ENCODE assay signal across 4 fruit fly cellular contexts in genomic region chrX:4699775-4700174, dm6.
A peak's percentile ranks its signal among the peaks of the same experiment; 100 is the strongest.
TF ChIP-seq lines count a peak whose summit lies in the region.

No protein-coding gene starts in this region.

- no peak for TF ChIP-seq CTCF in whole organism, embryonic (GFP tag; optimal IDR thresholded peaks at IDR 0.05; lab: Kevin White, UChicago)

TF ChIP-seq in whole organism, embryonic, 481 proteins besides CTCF, POLR2A, EP300 and RAD21 (continues in another document):
- TF ChIP-seq zen2 (GFP tag; IDR thresholded peaks at IDR 0.05; lab: Robert Waterston, UW; ENCODE audit: partially characterized antibody) (no peak), Hsf (GFP tag; optimal IDR thresholded peaks at IDR 0.05; lab: Kevin White, UChicago) (peak; percentile 18), grau (tag; optimal IDR thresholded peaks at IDR 0.05; lab: Kevin White, UChicago) (peak; percentile 12), B-H1 (GFP tag; IDR thresholded peaks at IDR 0.05; lab: Robert Waterston, UW) (peak; percentile 26; the same call in 2 of the 3 replicates), CG10209 (GFP tag; optimal IDR thresholded peaks at IDR 0.05; lab: Kevin White, UChicago) (peak; percentile 7), CG6689 (GFP tag; IDR thresholded peaks at IDR 0.05; lab: Robert Waterston, UW) (peak; percentile 55), Hmr (GFP tag; optimal IDR thresholded peaks at IDR 0.05; lab: Kevin White, UChicago) (peak; percentile 8), lab (GFP tag; optimal IDR thresholded peaks at IDR 0.05; lab: Kevin White, UChicago) (peak; percentile 11), az2 (GFP tag; optimal IDR thresholded peaks at IDR 0.05; lab: Kevin White, UChicago) (peak; percentile 29), seq (GFP tag; IDR thresholded peaks at IDR 0.05; lab: Robert Waterston, UW) (0 out of 2 replicates have a peak, but pooled peaks have one; percentile 31), dpn (GFP tag; optimal IDR thresholded peaks at IDR 0.05; lab: Kevin White, UChicago) (peak in 1 of 2 experiments; percentile 5), CG2678 (tag; optimal IDR thresholded peaks at IDR 0.05; lab: Kevin White, UChicago) (peak; percentile 35), Stat92E (GFP tag; optimal IDR thresholded peaks at IDR 0.05; lab: Kevin White, UChicago) (no peak), zfh1 (GFP tag; IDR thresholded peaks at IDR 0.05; lab: Robert Waterston, UW) (0 out of 3 replicates have a peak, but pooled peaks have one; percentile 42), tio (GFP tag; optimal IDR thresholded peaks at IDR 0.05; lab: Kevin White, UChicago) (peak; percentile 61), fd96Cb (tag; optimal IDR thresholded peaks at IDR 0.05; lab: Kevin White, UChicago) (peak; percentile 12), slou (GFP tag; optimal IDR thresholded peaks at IDR 0.05; lab: Kevin White, UChicago) (peak; percentile 7), dysf (GFP tag; IDR thresholded peaks at IDR 0.05; lab: Robert Waterston, UW) (peak; percentile 49; the same call in 2 of the 3 replicates), CG8281 (tag; optimal IDR thresholded peaks at IDR 0.05; lab: Kevin White, UChicago) (no peak), CG1602 (GFP tag; optimal IDR thresholded peaks at IDR 0.05; lab: Kevin White, UChicago) (peak; percentile 20), Xrp1 (GFP tag; IDR thresholded peaks at IDR 0.05; lab: Robert Waterston, UW) (peak; percentile 48; the same call in 1 of the 2 replicates)

TF ChIP-seq in whole organism, prepupa, 60 proteins besides CTCF, POLR2A, EP300 and RAD21 (continues in another document):
- no peak for TF ChIP-seq CG6276 (GFP tag; optimal IDR thresholded peaks at IDR 0.05; lab: Kevin White, UChicago)
- no peak for TF ChIP-seq fkh (GFP tag; optimal IDR thresholded peaks at IDR 0.05; lab: Kevin White, UChicago)
- TF ChIP-seq CG16779 (tag; optimal IDR thresholded peaks at IDR 0.05; lab: Kevin White, UChicago) = no peak
- no peak for TF ChIP-seq CG6808 (GFP tag; optimal IDR thresholded peaks at IDR 0.05; lab: Kevin White, UChicago)
- peak; percentile 29 for TF ChIP-seq esn (GFP tag; optimal IDR thresholded peaks at IDR 0.05; lab: Kevin White, UChicago)
- TF ChIP-seq CG34406 (GFP tag; optimal IDR thresholded peaks at IDR 0.05; lab: Kevin White, UChicago) = peak; percentile 12
- no peak for TF ChIP-seq CG3032 (tag; optimal IDR thresholded peaks at IDR 0.05; lab: Kevin White, UChicago)
- peak; percentile 16 for TF ChIP-seq achi (GFP tag; optimal IDR thresholded peaks at IDR 0.05; lab: Kevin White, UChicago)
- TF ChIP-seq Ets21C (GFP tag; optimal IDR thresholded peaks at IDR 0.05; lab: Kevin White, UChicago) = no peak
- TF ChIP-seq vri (GFP tag; optimal IDR thresholded peaks at IDR 0.05; lab: Kevin White, UChicago) = no peak
- TF ChIP-seq CG6163 (GFP tag; IDR thresholded peaks at IDR 0.05; lab: Robert Waterston, UW) = no peak
- no peak for TF ChIP-seq topi (GFP tag; optimal IDR thresholded peaks at IDR 0.05; lab: Kevin White, UChicago)
- TF ChIP-seq Sox14 (GFP tag; optimal IDR thresholded peaks at IDR 0.05; lab: Kevin White, UChicago) = no peak
- peak; percentile 71 for TF ChIP-seq svp (GFP tag; lab: Kevin White, UChicago)
- no peak for TF ChIP-seq salr (GFP tag; optimal IDR thresholded peaks at IDR 0.05; lab: Kevin White, UChicago)
- peak; percentile 17 for TF ChIP-seq lz (GFP tag; optimal IDR thresholded peaks at IDR 0.05; lab: Kevin White, UChicago)
- TF ChIP-seq Lpt (GFP tag; optimal IDR thresholded peaks at IDR 0.05; lab: Kevin White, UChicago) = no peak
- TF ChIP-seq CG10669 (GFP tag; optimal IDR thresholded peaks at IDR 0.05; lab: Kevin White, UChicago) = no peak
- TF ChIP-seq CG9139 (GFP tag; optimal IDR thresholded peaks at IDR 0.05; lab: Kevin White, UChicago) = no peak
- TF ChIP-seq CG10631 (GFP tag; optimal IDR thresholded peaks at IDR 0.05; lab: Kevin White, UChicago) = peak; percentile 19
- no peak for TF ChIP-seq fd59A (GFP tag; optimal IDR thresholded peaks at IDR 0.05; lab: Kevin White, UChicago)
- no peak for TF ChIP-seq CG6854 (GFP tag; optimal IDR thresholded peaks at IDR 0.05; lab: Kevin White, UChicago)
- no peak for TF ChIP-seq Eip93F (GFP tag; optimal IDR thresholded peaks at IDR 0.05; lab: Kevin White, UChicago)
- peak; percentile 47 for TF ChIP-seq Eip75B (GFP tag; optimal IDR thresholded peaks at IDR 0.05; lab: Kevin White, UChicago)
- TF ChIP-seq CG8632 (GFP tag; optimal IDR thresholded peaks at IDR 0.05; lab: Kevin White, UChicago) = no peak

TF ChIP-seq in whole organism, pupa, 21 proteins besides CTCF, POLR2A, EP300 and RAD21:
- TF ChIP-seq Snoo (tag; optimal IDR thresholded peaks at IDR 0.05; lab: Kevin White, UChicago) = no peak
- TF ChIP-seq rn (GFP tag; IDR thresholded peaks at IDR 0.05; lab: Robert Waterston, UW) = no peak
- no peak for TF ChIP-seq CG17806 (tag; optimal IDR thresholded peaks at IDR 0.05; lab: Kevin White, UChicago)
- TF ChIP-seq Ets98B (GFP tag; IDR thresholded peaks at IDR 0.05; lab: Robert Waterston, UW) = no peak
- peak; percentile 5 for TF ChIP-seq CG15710 (tag; optimal IDR thresholded peaks at IDR 0.05; lab: Kevin White, UChicago)
- TF ChIP-seq Pif1A (GFP tag; optimal IDR thresholded peaks at IDR 0.05; lab: Kevin White, UChicago) = no peak
TF ChIP-seq in whole organism, pupa: peak in this region for 1.

TF ChIP-seq in whole organism, wandering third instar larva, 38 proteins besides CTCF, POLR2A, EP300 and RAD21:
- TF ChIP-seq N (GFP tag; optimal IDR thresholded peaks at IDR 0.05; lab: Kevin White, UChicago) (no peak), brk (GFP tag; optimal IDR thresholded peaks at IDR 0.05; lab: Kevin White, UChicago) (no peak), rgr (GFP tag; optimal IDR thresholded peaks at IDR 0.05; lab: Kevin White, UChicago) (no peak), GATAd (GFP tag; optimal IDR thresholded peaks at IDR 0.05; lab: Kevin White, UChicago) (no peak), foxo (GFP tag; optimal IDR thresholded peaks at IDR 0.05; lab: Kevin White, UChicago) (peak in 1 of 2 experiments; percentile 23), psq (GFP tag; optimal IDR thresholded peaks at IDR 0.05; lab: Kevin White, UChicago) (no peak), Hnf4 (GFP tag; optimal IDR thresholded peaks at IDR 0.05; lab: Kevin White, UChicago) (no peak), HLH106 (tag; optimal IDR thresholded peaks at IDR 0.05; lab: Kevin White, UChicago) (peak; percentile 6), Sp1 (GFP tag; optimal IDR thresholded peaks at IDR 0.05; lab: Kevin White, UChicago) (no peak), fru (GFP tag; optimal IDR thresholded peaks at IDR 0.05; lab: Kevin White, UChicago) (peak; percentile 20), Mio (GFP tag; optimal IDR thresholded peaks at IDR 0.05; lab: Kevin White, UChicago) (no peak), h (GFP tag; optimal IDR thresholded peaks at IDR 0.05; lab: Kevin White, UChicago) (peak; percentile 7), Myc (optimal IDR thresholded peaks at IDR 0.05; lab: Kevin White, UChicago) (no peak), Hr83 (GFP tag; optimal IDR thresholded peaks at IDR 0.05; lab: Kevin White, UChicago; ENCODE audit: poor library complexity, severe bottlenecking) (no peak), jim (GFP tag; optimal IDR thresholded peaks at IDR 0.05; lab: Kevin White, UChicago) (no peak), Abd-B (GFP tag; optimal IDR thresholded peaks at IDR 0.05; lab: Kevin White, UChicago) (no peak)

Comparison
In these comparisons a context has a peak if more than half of its experiments do, and no peak if none do; other contexts are left out.
1. Of the 7 proteins assayed by ChIP-seq in both whole organism, embryonic and whole organism, prepupa: peak only in whole organism, embryonic: Sox102F; only in whole organism, prepupa: Hr39; in both: none; in neither: 5.